Worm (Caenorhabditis elegans): Measurements from ENCODE around the gene K06H6.5.
A peak's percentile ranks its signal among the peaks of the same experiment; 100 is the strongest.

The K06H6.5 gene

ce11 chrV:619054-619453 is 42.9 kb downstream of the K06H6.5 start, which contains the start of gene F48G7.4:
Gene F48G7.4, plus strand, starts transcription at chrV:619453.
- TF ChIP-seq ceh-48 (tag; optimal IDR thresholded peaks at IDR 0.05) (no peak), ceh-18 (tag; optimal IDR thresholded peaks at IDR 0.05) (peak; percentile 14), unc-55 (GFP tag; optimal IDR thresholded peaks at IDR 0.05) (peak; percentile 83)

ce11 chrV:620987-621386 is 44.8 kb downstream of the K06H6.5 start:
- TF ChIP-seq unc-55 (GFP tag; optimal IDR thresholded peaks at IDR 0.05) (no peak), npax-4 (tag; optimal IDR thresholded peaks at IDR 0.05) (no peak), ceh-9 (tag; optimal IDR thresholded peaks at IDR 0.05) (no peak), eyg-1 (tag; optimal IDR thresholded peaks at IDR 0.05) (no peak), unc-42 (tag; optimal IDR thresholded peaks at IDR 0.05) (no peak), fkh-6 (tag; optimal IDR thresholded peaks at IDR 0.05) (no peak), ztf-16 (tag; optimal IDR thresholded peaks at IDR 0.05) (no peak), tbx-2 (tag; optimal IDR thresholded peaks at IDR 0.05) (no peak), dve-1 (tag; optimal IDR thresholded peaks at IDR 0.05) (no peak), ceh-30 (tag; optimal IDR thresholded peaks at IDR 0.05) (no peak), hlh-8 (tag; optimal IDR thresholded peaks at IDR 0.05) (no peak)

- TF ChIP-seq ceh-34 (tag; optimal IDR thresholded peaks at IDR 0.05) = no peak
- TF ChIP-seq ztf-16 (tag; optimal IDR thresholded peaks at IDR 0.05) = no peak
- TF ChIP-seq ceh-18 (tag; optimal IDR thresholded peaks at IDR 0.05) = no peak
- TF ChIP-seq pqm-1 (tag; optimal IDR thresholded peaks at IDR 0.05) = no peak
- TF ChIP-seq madf-2 (tag; optimal IDR thresholded peaks at IDR 0.05) = no peak
- no peak for TF ChIP-seq pha-2 (tag; optimal IDR thresholded peaks at IDR 0.05)
- TF ChIP-seq sox-2 (GFP tag; IDR thresholded peaks at IDR 0.05) = no peak
- TF ChIP-seq ama-1 (optimal IDR thresholded peaks at IDR 0.05) = no peak
- no peak for TF ChIP-seq lim-6 (tag; optimal IDR thresholded peaks at IDR 0.05)
Measured at ce11 chrV:622902-623301, 46.7 kb downstream of the K06H6.5 start, which contains the start of gene F48G7.5. Gene F48G7.5, minus strand, starts transcription at chrV:622935.

ce11 chrV:624922-625321 is 48.8 kb downstream of the K06H6.5 start, which contains the start of gene srt-17:
Gene srt-17, minus strand, starts transcription at chrV:625022.
- TF ChIP-seq T23F11.4 (GFP tag; optimal IDR thresholded peaks at IDR 0.05) = no peak
- no peak for TF ChIP-seq madf-2 (tag; optimal IDR thresholded peaks at IDR 0.05)
- no peak for TF ChIP-seq dmd-4 (tag; optimal IDR thresholded peaks at IDR 0.05; ENCODE audit: borderline replicate concordance)
- no peak for TF ChIP-seq hlh-8 (tag; optimal IDR thresholded peaks at IDR 0.05)
- no peak for TF ChIP-seq elt-2 (tag; optimal IDR thresholded peaks at IDR 0.05)
- TF ChIP-seq Y22D7AL.16 (tag; optimal IDR thresholded peaks at IDR 0.05) = no peak

- TF ChIP-seq nhr-232 (tag; optimal IDR thresholded peaks at IDR 0.05) = no peak
- no peak for TF ChIP-seq elt-2 (tag; optimal IDR thresholded peaks at IDR 0.05)
- TF ChIP-seq tbx-2 (tag; optimal IDR thresholded peaks at IDR 0.05) = no peak
- TF ChIP-seq unc-42 (tag; optimal IDR thresholded peaks at IDR 0.05) = no peak
- no peak for TF ChIP-seq hlh-6 (tag; optimal IDR thresholded peaks at IDR 0.05)
- no peak for TF ChIP-seq mec-3 (tag; optimal IDR thresholded peaks at IDR 0.05; ENCODE audit: borderline replicate concordance)
- no peak for TF ChIP-seq pros-1 (tag; optimal IDR thresholded peaks at IDR 0.05)
- no peak for TF ChIP-seq hlh-8 (tag; optimal IDR thresholded peaks at IDR 0.05)
Measured at ce11 chrV:626321-626720, 50.2 kb downstream of the K06H6.5 start, which contains the start of gene F48G7.7. Gene F48G7.7, minus strand, starts transcription at chrV:626421.

- TF ChIP-seq ceh-18 (tag; optimal IDR thresholded peaks at IDR 0.05) = no peak
- TF ChIP-seq hlh-6 (tag; optimal IDR thresholded peaks at IDR 0.05) = no peak
- no peak for TF ChIP-seq ceh-48 (tag; optimal IDR thresholded peaks at IDR 0.05)
- TF ChIP-seq rnt-1 (tag; optimal IDR thresholded peaks at IDR 0.05) = no peak
- no peak for TF ChIP-seq ceh-9 (tag; optimal IDR thresholded peaks at IDR 0.05)
- TF ChIP-seq C38D4.7 (GFP tag; optimal IDR thresholded peaks at IDR 0.05) = no peak
Measured at ce11 chrV:627585-627984, 51.4 kb downstream of the K06H6.5 start, which contains the start of gene F48G7.8. Gene F48G7.8, minus strand, starts transcription at chrV:627685.
